Fruit fly (Drosophila melanogaster): Measurements from ENCODE around the gene CG10357.

CG10357 gene

dm6 chr3L:3644337-3645027, 29.3 kb downstream of the CG10357 start (continued):
- TF ChIP-seq br (optimal IDR thresholded peaks at IDR 0.05) = no peak
- no peak for TF ChIP-seq cwo (GFP tag; optimal IDR thresholded peaks at IDR 0.05)
- TF ChIP-seq ATbp (GFP tag; optimal IDR thresholded peaks at IDR 0.05) = peak; percentile 20
- TF ChIP-seq gsb-n (tag; optimal IDR thresholded peaks at IDR 0.05) = peak; percentile 6
- TF ChIP-seq CG7839 (tag; optimal IDR thresholded peaks at IDR 0.05) = no peak
- no peak for TF ChIP-seq bab2 (GFP tag; optimal IDR thresholded peaks at IDR 0.05)
- TF ChIP-seq CG17829 (tag; optimal IDR thresholded peaks at IDR 0.05) = no peak
- no peak for TF ChIP-seq hth (optimal IDR thresholded peaks at IDR 0.05)
- no peak for TF ChIP-seq CG43689 (GFP tag; IDR thresholded peaks at IDR 0.05)
- no peak for TF ChIP-seq CG9932 (GFP tag; IDR thresholded peaks at IDR 0.05)
- TF ChIP-seq Hr3 (GFP tag; optimal IDR thresholded peaks at IDR 0.05) = peak; percentile 4
- no peak for TF ChIP-seq CG6791 (GFP tag; IDR thresholded peaks at IDR 0.05; ENCODE audit: partially characterized antibody)
- TF ChIP-seq CG11695 (GFP tag; IDR thresholded peaks at IDR 0.05) = no peak
- TF ChIP-seq croc (GFP tag; conservative IDR thresholded peaks at IDR 0.05) = no peak
- TF ChIP-seq Dll (GFP tag; IDR thresholded peaks at IDR 0.05; ENCODE audit: partially characterized antibody) = no peak
- no peak for TF ChIP-seq Gsc (GFP tag; IDR thresholded peaks at IDR 0.05)
- TF ChIP-seq CG16813 (GFP tag; IDR thresholded peaks at IDR 0.05; ENCODE audit: partially characterized antibody) = no peak
- TF ChIP-seq Lpt (GFP tag; optimal IDR thresholded peaks at IDR 0.05) = no peak
- TF ChIP-seq MBD-R2 (GFP tag; IDR thresholded peaks at IDR 0.05) = no peak
- TF ChIP-seq Rx (GFP tag; IDR thresholded peaks at IDR 0.05) = no peak

dm6 chr3L:3645628-3646360, 30.6 kb downstream of the CG10357 start:
- TF ChIP-seq rib (GFP tag; IDR thresholded peaks at IDR 0.05) = no peak
- TF ChIP-seq CG12236 (GFP tag; optimal IDR thresholded peaks at IDR 0.05) = no peak
- no peak for TF ChIP-seq pum (GFP tag; optimal IDR thresholded peaks at IDR 0.05)
- TF ChIP-seq CG10274 (GFP tag; optimal IDR thresholded peaks at IDR 0.05) = no peak
- peak; percentile 5 for TF ChIP-seq Fer2 (tag; optimal IDR thresholded peaks at IDR 0.05)
- 0 out of 4 replicates have a peak, but pooled peaks have one; percentile 12 for TF ChIP-seq chinmo (GFP tag; IDR thresholded peaks at IDR 0.05; ENCODE audit: partially characterized antibody)
- peak; percentile 9 for TF ChIP-seq CG11504 (tag; optimal IDR thresholded peaks at IDR 0.05)
- TF ChIP-seq Hmr (GFP tag; optimal IDR thresholded peaks at IDR 0.05) = peak; percentile 20
- TF ChIP-seq MBD-R2 (GFP tag; IDR thresholded peaks at IDR 0.05) = no peak
- no peak for TF ChIP-seq fd3F (GFP tag; optimal IDR thresholded peaks at IDR 0.05)
- no peak for TF ChIP-seq ab (GFP tag; optimal IDR thresholded peaks at IDR 0.05)
- no peak for TF ChIP-seq CG31388 (GFP tag; optimal IDR thresholded peaks at IDR 0.05)
- no peak for TF ChIP-seq CG1233 (GFP tag; optimal IDR thresholded peaks at IDR 0.05)
- TF ChIP-seq CG12071 (GFP tag; optimal IDR thresholded peaks at IDR 0.05) = peak; percentile 30
- TF ChIP-seq CG13624 (GFP tag; optimal IDR thresholded peaks at IDR 0.05) = no peak
- TF ChIP-seq al (GFP tag; IDR thresholded peaks at IDR 0.05) = peak; percentile 14; the same call in 1 of the 2 replicates
- no peak for TF ChIP-seq Sin3A (optimal IDR thresholded peaks at IDR 0.05)
- TF ChIP-seq CG15514 (GFP tag; optimal IDR thresholded peaks at IDR 0.05) = peak; percentile 8
- TF ChIP-seq Ets65A (GFP tag) = peak; percentile 52
- peak; percentile 11 for TF ChIP-seq CG3281 (GFP tag; optimal IDR thresholded peaks at IDR 0.05)
- no peak for TF ChIP-seq NFAT (GFP tag; IDR thresholded peaks at IDR 0.05)
- TF ChIP-seq Gsc (GFP tag; IDR thresholded peaks at IDR 0.05) = no peak
- TF ChIP-seq Hsf (GFP tag; optimal IDR thresholded peaks at IDR 0.05) = no peak
- TF ChIP-seq CG12769 (tag; optimal IDR thresholded peaks at IDR 0.05) = peak; percentile 8
- no peak for TF ChIP-seq knrl (GFP tag; IDR thresholded peaks at IDR 0.05; ENCODE audit: partially characterized antibody)
- no peak for TF ChIP-seq Sry-δ (GFP tag; optimal IDR thresholded peaks at IDR 0.05)
- no peak for TF ChIP-seq amos (GFP tag; IDR thresholded peaks at IDR 0.05; ENCODE audit: partially characterized antibody)
- no peak for TF ChIP-seq E2f2 (GFP tag; IDR thresholded peaks at IDR 0.05)
- TF ChIP-seq so (GFP tag; IDR thresholded peaks at IDR 0.05) = no peak
- no peak for TF ChIP-seq bsh (GFP tag; optimal IDR thresholded peaks at IDR 0.05)
- peak; percentile 13 for TF ChIP-seq CG18599 (GFP tag; optimal IDR thresholded peaks at IDR 0.05)

All from whole organism, embryonic.